Worm (Caenorhabditis elegans) whole organism, L1 larva: Measurements from ENCODE around the gene fbxc-7.

Experiments
- C34B4.2 ChIP-seq: sonication (generic microtip); optimal IDR thresholded peaks from 2 replicates; lab custom pipeline; 2017; ENCODE audit warnings: mild to moderate bottlenecking, missing genetic modification characterization, missing compliant biosample characterization
- ceh-8 ChIP-seq: fragments of 200-800 bp; sonication (Bioruptor generic); optimal IDR thresholded peaks from 2 replicates; lab custom pipeline; 2018; ENCODE audit warnings: mild to moderate bottlenecking, missing genetic modification characterization, moderate library complexity, missing compliant biosample characterization
- elt-3 ChIP-seq, 6 experiments: fragments of 150-350 bp in 1 of 6; sonication (generic microtip); optimal IDR thresholded peaks; 2 replicates each; lab custom pipeline; 2017 to 2018; ENCODE audit warnings: missing biosample characterization in 6 of 6, missing genetic modification characterization in 6 of 6, inconsistent platforms in 1 of 6
- hlh-4 ChIP-seq: sonication (generic microtip); optimal IDR thresholded peaks from 2 replicates; lab custom pipeline; 2016; ENCODE audit warnings: mild to moderate bottlenecking, missing genetic modification characterization, missing compliant biosample characterization
- nhr-11 ChIP-seq: fragments of 150-350 bp; optimal IDR thresholded peaks from 2 replicates; lab custom pipeline; 2014; ENCODE audit warnings: missing biosample characterization, missing genetic modification characterization
- nhr-76 ChIP-seq: sonication (generic microtip); optimal IDR thresholded peaks from 2 replicates; lab custom pipeline; 2017; ENCODE audit warnings: missing biosample characterization, missing genetic modification characterization
- pag-3 ChIP-seq: sonication (generic microtip); optimal IDR thresholded peaks from 2 replicates; lab custom pipeline; 2017; ENCODE audit warnings: missing genetic modification characterization, mild to moderate bottlenecking, missing compliant biosample characterization, antibody characterized with exemption, borderline replicate concordance; ENCODE audit not compliant: insufficient read depth
- pax-3 ChIP-seq: fragments of 200-800 bp; sonication (Bioruptor generic); optimal IDR thresholded peaks from 2 replicates; lab custom pipeline; 2018; ENCODE audit warnings: mild to moderate bottlenecking, missing genetic modification characterization, moderate library complexity, missing compliant biosample characterization
- pqm-1 ChIP-seq: sonication (generic microtip); optimal IDR thresholded peaks from 3 replicates; lab custom pipeline; 2017; ENCODE audit warnings: missing biosample characterization, missing genetic modification characterization
- skn-1 ChIP-seq: fragments of 150-350 bp; optimal IDR thresholded peaks from 2 replicates; lab custom pipeline; 2014; ENCODE audit warnings: missing biosample characterization, missing genetic modification characterization
- snpc-4 ChIP-seq: fragments of 150-350 bp; optimal IDR thresholded peaks from 2 replicates; lab custom pipeline; 2014; ENCODE audit warnings: missing biosample characterization, missing genetic modification characterization

- TF ChIP-seq elt-3 (tag; optimal IDR thresholded peaks at IDR 0.05; lab: Kevin White, UChicago): no peak
- TF ChIP-seq snpc-4 (tag; lab: Kevin White, UChicago): no peak
- no peak for TF ChIP-seq nhr-76 (tag; lab: Kevin White, UChicago)
- TF ChIP-seq nhr-11: no peak
- TF ChIP-seq pag-3 (tag; lab: Kevin White, UChicago): no peak
- no peak for TF ChIP-seq ceh-8 (GFP tag; lab: Kevin White, UChicago)
- TF ChIP-seq hlh-4: no peak
- peak; percentile 73 for TF ChIP-seq pax-3 (tag; lab: Kevin White, UChicago)
- peak; percentile 100 for TF ChIP-seq pqm-1 (tag; lab: Kevin White, UChicago)
- no peak for TF ChIP-seq skn-1
- TF ChIP-seq C34B4.2 (tag; lab: Kevin White, UChicago): no peak
Observed at ce11 chrII:915206-915605, 39.5 kb upstream of the fbxc-7 start.
